Fruit fly (Drosophila melanogaster): Measurements from ENCODE around the gene CG12182.

DNA sequence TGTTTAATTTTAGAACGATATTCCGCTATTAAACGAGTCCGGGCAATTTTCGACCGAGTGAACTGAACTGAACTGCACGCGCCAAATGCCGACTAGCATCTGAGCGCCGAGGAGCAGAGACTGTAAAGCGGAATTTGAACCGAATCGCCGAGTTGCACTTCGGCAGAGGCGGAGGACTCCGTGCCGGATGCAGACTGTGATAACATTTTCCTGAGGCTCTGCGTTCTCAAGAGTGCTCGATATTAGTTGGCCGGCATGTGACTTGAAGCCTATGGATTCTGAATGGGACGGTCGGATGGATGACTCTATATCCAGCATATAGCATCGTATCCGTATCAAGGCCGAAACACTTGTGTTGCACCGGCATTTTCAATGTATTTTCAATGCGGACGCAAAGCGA lies 30.6 kb upstream of the CG12182 start, which contains the start of gene Pxn:
- TF ChIP-seq Dll (optimal IDR thresholded peaks at IDR 0.05): no peak
- TF ChIP-seq pan (optimal IDR thresholded peaks at IDR 0.05): no peak
- no peak for TF ChIP-seq psq (optimal IDR thresholded peaks at IDR 0.05)
- no peak for TF ChIP-seq EcR (GFP tag; optimal IDR thresholded peaks at IDR 0.05)
- TF ChIP-seq CG8478 (optimal IDR thresholded peaks at IDR 0.05): no peak
- TF ChIP-seq usp (GFP tag; optimal IDR thresholded peaks at IDR 0.05): no peak
